Fruit fly (Drosophila melanogaster) whole organism, embryonic: ENCODE data around the gene CG6574.

Experiments
- ATbp ChIP-seq: fragments of 200-800 bp; sonication (Bioruptor generic); optimal IDR thresholded peaks from 2 replicates; lab custom pipeline; 2017; ENCODE audit warnings: missing biosample characterization, mild to moderate bottlenecking, missing genetic modification characterization, missing genetic modification reagents
- Atf-2 ChIP-seq: fragments of 200-800 bp; sonication (Bioruptor generic); optimal IDR thresholded peaks from 2 replicates; lab custom pipeline; 2016; ENCODE audit warnings: missing biosample characterization, missing genetic modification characterization
- CG10462 ChIP-seq: fragments of 200-800 bp; sonication (Bioruptor generic); optimal IDR thresholded peaks from 2 replicates; lab custom pipeline; 2016; ENCODE audit warnings: missing biosample characterization, missing genetic modification characterization
- CG10543 ChIP-seq: fragments of 200-800 bp; sonication (Bioruptor generic); optimal IDR thresholded peaks from 3 replicates; lab custom pipeline; 2017; ENCODE audit warnings: missing biosample characterization, mild to moderate bottlenecking, missing genetic modification characterization, moderate library complexity
- CG12659 ChIP-seq: fragments of 200-800 bp; sonication (Bioruptor generic); optimal IDR thresholded peaks from 3 replicates; lab custom pipeline; 2017; ENCODE audit warnings: mild to moderate bottlenecking, missing biosample characterization, missing genetic modification reagents, missing genetic modification characterization
- CG15011 ChIP-seq: fragments of 200-800 bp; sonication (Bioruptor generic); optimal IDR thresholded peaks from 3 replicates; lab custom pipeline; 2018; ENCODE audit warnings: missing biosample characterization, mild to moderate bottlenecking, missing genetic modification characterization
- CG16813 ChIP-seq: fragments of 200-800 bp; sonication (Bioruptor generic); IDR thresholded peaks from 3 replicates; pipeline ENCODE4 v1.3.6; 2022; ENCODE audit warnings: missing biosample characterization, missing genetic modification characterization; ENCODE audit not compliant: partially characterized antibody
- CG17328 ChIP-seq: fragments of 200-800 bp; sonication (Bioruptor generic); IDR thresholded peaks from 2 replicates; pipeline ENCODE4 v1.3.6; 2022; ENCODE audit warnings: missing biosample characterization, missing genetic modification characterization
- CG18476 ChIP-seq: fragments of 200-800 bp; sonication (Bioruptor generic); optimal IDR thresholded peaks from 2 replicates; lab custom pipeline; 2016; ENCODE audit warnings: missing biosample characterization, mild to moderate bottlenecking, missing genetic modification characterization
- CG3163 ChIP-seq: fragments of 200-800 bp; sonication (Bioruptor generic); optimal IDR thresholded peaks from 3 replicates; lab custom pipeline; 2016; ENCODE audit warnings: missing biosample characterization, missing genetic modification characterization
- CG32532 ChIP-seq: fragments of 200-800 bp; sonication (Bioruptor generic); IDR thresholded peaks from 2 replicates; pipeline ENCODE4 v1.3.6; 2022; ENCODE audit warnings: missing biosample characterization, missing genetic modification characterization
- CG34422 ChIP-seq: fragments of 200-800 bp; sonication (Bioruptor generic); IDR thresholded peaks from 3 replicates; pipeline ENCODE4 v1.3.6; 2022; ENCODE audit warnings: missing biosample characterization, missing genetic modification characterization
- CG6254 ChIP-seq: fragments of 200-800 bp; sonication (Bioruptor generic); optimal IDR thresholded peaks from 3 replicates; lab custom pipeline; 2017; ENCODE audit warnings: mild to moderate bottlenecking, missing biosample characterization, missing genetic modification reagents, missing genetic modification characterization
- CG6813 ChIP-seq: fragments of 200-800 bp; sonication (Bioruptor generic); optimal IDR thresholded peaks from 2 replicates; lab custom pipeline; 2017; ENCODE audit warnings: missing biosample characterization, missing genetic modification characterization, mild to moderate bottlenecking, moderate library complexity, missing genetic modification reagents
- CG7372 ChIP-seq: fragments of 200-800 bp; sonication (Bioruptor generic); IDR thresholded peaks from 2 replicates; pipeline ENCODE4 v1.3.6; 2022; ENCODE audit warnings: missing biosample characterization, missing genetic modification characterization
- Dbx ChIP-seq: fragments of 200-800 bp; sonication (Bioruptor generic); IDR thresholded peaks from 3 replicates; pipeline ENCODE4 v1.3.6; 2022; ENCODE audit warnings: missing biosample characterization, missing genetic modification characterization
- E2f1 ChIP-seq: fragments of 200-800 bp; sonication (Bioruptor generic); IDR thresholded peaks from 2 replicates; pipeline ENCODE4 v1.3.6; 2022; ENCODE audit warnings: missing biosample characterization, missing genetic modification characterization
- Elba2 ChIP-seq: fragments of 200-800 bp; sonication (Bioruptor generic); optimal IDR thresholded peaks from 3 replicates; lab custom pipeline; 2016; ENCODE audit warnings: missing biosample characterization, missing genetic modification characterization
- HmgD ChIP-seq: fragments of 200-800 bp; sonication (Bioruptor generic); optimal IDR thresholded peaks from 3 replicates; lab custom pipeline; 2016; ENCODE audit warnings: missing biosample characterization, missing genetic modification characterization
- Hsf ChIP-seq: fragments of 200-800 bp; sonication (Bioruptor generic); optimal IDR thresholded peaks from 3 replicates; lab custom pipeline; 2016; ENCODE audit warnings: missing biosample characterization, missing genetic modification characterization
- Jarid2 ChIP-seq: fragments of 200-800 bp; sonication (Bioruptor generic); optimal IDR thresholded peaks from 3 replicates; lab custom pipeline; 2017; ENCODE audit warnings: mild to moderate bottlenecking, missing biosample characterization, missing genetic modification reagents, missing genetic modification characterization
- Nf-YA ChIP-seq: fragments of 200-800 bp; sonication (Bioruptor generic); IDR thresholded peaks from 2 replicates; pipeline ENCODE4 v1.3.6; 2022; ENCODE audit warnings: missing biosample characterization, missing genetic modification characterization
- NfI ChIP-seq: fragments of 200-800 bp; sonication (Bioruptor generic); optimal IDR thresholded peaks from 3 replicates; lab custom pipeline; 2018; ENCODE audit warnings: missing biosample characterization, mild to moderate bottlenecking, missing genetic modification characterization, moderate library complexity
- Oaz ChIP-seq: fragments of 200-800 bp; sonication (Bioruptor generic); IDR thresholded peaks from 2 replicates; pipeline ENCODE4 v1.3.6; 2022; ENCODE audit warnings: missing biosample characterization, missing genetic modification characterization
- Optix ChIP-seq: fragments of 200-800 bp; sonication (Bioruptor generic); IDR thresholded peaks from 3 replicates; pipeline ENCODE4 v1.3.6; 2022; ENCODE audit warnings: missing biosample characterization, missing genetic modification characterization
- Taf1 ChIP-seq: fragments of 200-800 bp; sonication (Bioruptor generic); IDR thresholded peaks from 2 replicates; pipeline ENCODE4 v1.3.6; 2022; ENCODE audit warnings: missing biosample characterization, missing genetic modification characterization
- danr ChIP-seq: fragments of 200-800 bp; sonication (Bioruptor generic); IDR thresholded peaks from 2 replicates; pipeline ENCODE4 v1.3.6; 2022; ENCODE audit warnings: missing biosample characterization, missing genetic modification characterization
- dpn ChIP-seq, 2 experiments: fragments of 200-800 bp; sonication (Bioruptor generic); optimal IDR thresholded peaks; 3 replicates each; lab custom pipeline; 2016; ENCODE audit warnings: missing biosample characterization in 2 of 2, missing genetic modification characterization in 2 of 2
- emc ChIP-seq: fragments of 200-800 bp; sonication (Bioruptor generic); optimal IDR thresholded peaks from 2 replicates; lab custom pipeline; 2016; ENCODE audit warnings: missing biosample characterization, missing genetic modification characterization
- fd3F ChIP-seq: fragments of 200-800 bp; sonication (Bioruptor generic); optimal IDR thresholded peaks from 2 replicates; lab custom pipeline; 2018; ENCODE audit warnings: missing biosample characterization, mild to moderate bottlenecking, missing genetic modification characterization, moderate library complexity
- fd96Cb ChIP-seq: fragments of 200-800 bp; sonication (Bioruptor generic); optimal IDR thresholded peaks from 2 replicates; lab custom pipeline; 2018; ENCODE audit warnings: missing biosample characterization, mild to moderate bottlenecking, missing genetic modification characterization, moderate library complexity
- gem ChIP-seq: fragments of 200-800 bp; sonication (Bioruptor generic); optimal IDR thresholded peaks from 2 replicates; lab custom pipeline; 2019; ENCODE audit warnings: missing biosample characterization, mild to moderate bottlenecking, missing genetic modification characterization, moderate library complexity
- ham ChIP-seq: fragments of 200-800 bp; sonication (Bioruptor generic); IDR thresholded peaks from 2 replicates; pipeline ENCODE4 v1.3.6; 2022; ENCODE audit warnings: missing biosample characterization, missing genetic modification characterization
- hkb ChIP-seq, 2 experiments: fragments of 200-800 bp in 1 of 2; fragments of >200 bp in 1 of 2; sonication (Bioruptor generic) in 1 of 2; IDR thresholded peaks in 1 of 2; optimal IDR thresholded peaks in 1 of 2; 2 replicates each; pipeline versions ENCODE4 v1.3.6 to Lab custom; 2017 to 2022; ENCODE audit warnings: missing biosample characterization in 1 of 2, missing genetic modification characterization in 1 of 2
- hth ChIP-seq: fragments of >200 bp; optimal IDR thresholded peaks from 2 replicates; lab custom pipeline; 2017; ENCODE audit warnings: inconsistent platforms
- inv ChIP-seq: fragments of 200-800 bp; sonication (Bioruptor generic); IDR thresholded peaks from 2 replicates; pipeline ENCODE4 v1.3.6; 2022; ENCODE audit warnings: missing biosample characterization, missing genetic modification characterization; ENCODE audit not compliant: partially characterized antibody
- lilli ChIP-seq: fragments of 200-800 bp; sonication (Bioruptor generic); optimal IDR thresholded peaks from 3 replicates; lab custom pipeline; 2016; ENCODE audit warnings: missing biosample characterization, missing genetic modification characterization
- lov ChIP-seq, 2 experiments: fragments of 200-800 bp in 1 of 2; fragments of >200 bp in 1 of 2; sonication (Bioruptor generic) in 1 of 2; IDR thresholded peaks in 1 of 2; optimal IDR thresholded peaks in 1 of 2; 2 replicates in 1 of 2; 3 replicates in 1 of 2; pipeline versions ENCODE4 v1.3.6 to Lab custom; 2017 to 2022; ENCODE audit warnings: missing biosample characterization in 1 of 2, missing genetic modification characterization in 1 of 2
- mam ChIP-seq: fragments of 200-800 bp; sonication (Bioruptor generic); optimal IDR thresholded peaks from 3 replicates; lab custom pipeline; 2016; ENCODE audit warnings: missing biosample characterization, missing genetic modification characterization
- nmo ChIP-seq: fragments of 200-800 bp; sonication (Bioruptor generic); optimal IDR thresholded peaks from 2 replicates; lab custom pipeline; 2018; ENCODE audit warnings: missing biosample characterization, mild to moderate bottlenecking, missing genetic modification characterization, moderate library complexity
- odd ChIP-seq: fragments of 200-800 bp; sonication (Bioruptor generic); optimal IDR thresholded peaks from 2 replicates; lab custom pipeline; 2017; ENCODE audit warnings: missing biosample characterization, mild to moderate bottlenecking, missing genetic modification characterization
- so ChIP-seq: fragments of 200-800 bp; sonication (Bioruptor generic); IDR thresholded peaks from 3 replicates; pipeline ENCODE4 v1.3.6; 2022; ENCODE audit warnings: missing biosample characterization, missing genetic modification characterization
- sr ChIP-seq: fragments of 200-800 bp; sonication (Bioruptor generic); IDR thresholded peaks from 3 replicates; pipeline ENCODE4 v1.3.6; 2022; ENCODE audit warnings: missing biosample characterization, missing genetic modification characterization
- ssp ChIP-seq: fragments of 200-800 bp; sonication (Bioruptor generic); IDR thresholded peaks from 2 replicates; pipeline ENCODE4 v1.3.6; 2022; ENCODE audit warnings: missing biosample characterization, missing genetic modification characterization
- twi ChIP-seq: fragments of 200-800 bp; optimal IDR thresholded peaks from 2 replicates; lab custom pipeline; 2019; ENCODE audit warnings: missing biosample characterization, mild to moderate bottlenecking, missing genetic modification characterization, moderate library complexity
- usp ChIP-seq: fragments of >200 bp; optimal IDR thresholded peaks from 2 replicates; lab custom pipeline; 2017; ENCODE audit warnings: missing biosample characterization, missing genetic modification characterization
- vnd ChIP-seq: fragments of 200-800 bp; sonication (Bioruptor generic); IDR thresholded peaks from 3 replicates; pipeline ENCODE4 v1.3.6; 2022; ENCODE audit warnings: missing biosample characterization, missing genetic modification characterization; ENCODE audit not compliant: partially characterized antibody
- z ChIP-seq: fragments of 200-800 bp; sonication (Bioruptor generic); IDR thresholded peaks from 3 replicates; pipeline ENCODE4 v1.3.6; 2022; ENCODE audit warnings: missing biosample characterization, missing genetic modification characterization
- zfh2 ChIP-seq: fragments of 200-800 bp; sonication (Bioruptor generic); optimal IDR thresholded peaks from 2 replicates; lab custom pipeline; 2016; ENCODE audit warnings: missing biosample characterization, missing genetic modification characterization

CG6574 gene

dm6 chr3R:10884031-10884677, 21.4 kb upstream of the CG6574 start (continued):
- peak; percentile 7 for TF ChIP-seq zfh2 (GFP tag; lab: Kevin White, UChicago)
- no peak for TF ChIP-seq CG10462 (GFP tag; lab: Kevin White, UChicago)
- no peak for TF ChIP-seq HmgD (GFP tag; lab: Kevin White, UChicago)
- TF ChIP-seq CG12659: peak; percentile 65
- TF ChIP-seq Oaz: peak; percentile 58
- peak; percentile 52 for TF ChIP-seq CG17328
- 0 out of 3 replicates have a peak, but pooled peaks have one; percentile 12 for TF ChIP-seq sr
- no peak for TF ChIP-seq CG16813 (GFP tag; lab: Robert Waterston, UW)
- no peak for TF ChIP-seq CG3163 (GFP tag; lab: Kevin White, UChicago)
- TF ChIP-seq danr: peak; percentile 74
- TF ChIP-seq dpn (GFP tag; optimal IDR thresholded peaks at IDR 0.05; lab: Kevin White, UChicago): peak; percentile 6 to 34
- TF ChIP-seq Taf1: peak; percentile 69
- TF ChIP-seq NfI (GFP tag; lab: Kevin White, UChicago): peak; percentile 61
- TF ChIP-seq CG32532 (GFP tag; lab: Robert Waterston, UW): peak; percentile 94
- no peak for TF ChIP-seq inv
- peak; percentile 60; the same call in 1 of the 3 replicates for TF ChIP-seq so
- peak; percentile 1 for TF ChIP-seq twi (tag; lab: Kevin White, UChicago)
- no peak for TF ChIP-seq Elba2 (GFP tag; lab: Kevin White, UChicago)
- TF ChIP-seq Atf-2 (GFP tag; lab: Kevin White, UChicago): no peak
- no peak for TF ChIP-seq z
- no peak for TF ChIP-seq hth (lab: Kevin White, UChicago)
- TF ChIP-seq E2f1 (GFP tag; lab: Robert Waterston, UW): peak; percentile 79
- TF ChIP-seq fd3F (GFP tag; lab: Kevin White, UChicago): peak; percentile 63
- TF ChIP-seq CG6813 (GFP tag; lab: Kevin White, UChicago): peak; percentile 56
- TF ChIP-seq hkb (optimal IDR thresholded peaks at IDR 0.05; lab: Kevin White, UChicago): no peak
- peak; percentile 91 for TF ChIP-seq hkb (GFP tag; IDR thresholded peaks at IDR 0.05; lab: Robert Waterston, UW)
- TF ChIP-seq ham (GFP tag; lab: Robert Waterston, UW): no peak
- peak; percentile 45 for TF ChIP-seq odd (GFP tag; lab: Kevin White, UChicago)
- peak; percentile 78 for TF ChIP-seq nmo (GFP tag; lab: Kevin White, UChicago)
- peak; percentile 23 for TF ChIP-seq CG10543 (GFP tag; lab: Kevin White, UChicago)
- peak; percentile 15 for TF ChIP-seq Hsf (GFP tag; lab: Kevin White, UChicago)
- peak; percentile 89 for TF ChIP-seq CG34422 (GFP tag; lab: Robert Waterston, UW)
- peak; percentile 16 for TF ChIP-seq CG18476
- TF ChIP-seq usp (GFP tag; lab: Kevin White, UChicago): no peak
- TF ChIP-seq emc (GFP tag; lab: Kevin White, UChicago): no peak
- TF ChIP-seq mam (GFP tag; lab: Kevin White, UChicago): peak; percentile 48
- TF ChIP-seq Nf-YA (GFP tag; lab: Robert Waterston, UW): 0 out of 2 replicates have a peak, but pooled peaks have one; percentile 32
- TF ChIP-seq fd96Cb (tag; lab: Kevin White, UChicago): peak; percentile 58
- TF ChIP-seq CG7372: peak; percentile 74
- TF ChIP-seq CG15011 (GFP tag; lab: Kevin White, UChicago): peak; percentile 60
- peak; percentile 44 for TF ChIP-seq CG6254 (GFP tag; lab: Kevin White, UChicago)
- TF ChIP-seq Optix (GFP tag; lab: Robert Waterston, UW): peak; percentile 60; the same call in 1 of the 3 replicates
- peak; percentile 83 for TF ChIP-seq gem (tag; lab: Kevin White, UChicago)
- peak; percentile 82; the same call in 2 of the 3 replicates for TF ChIP-seq Dbx (GFP tag; lab: Robert Waterston, UW)
- TF ChIP-seq Jarid2: peak; percentile 22
- peak; percentile 44 for TF ChIP-seq ssp (GFP tag; lab: Robert Waterston, UW)
- TF ChIP-seq lilli (GFP tag; lab: Kevin White, UChicago): peak; percentile 53
- TF ChIP-seq lov (optimal IDR thresholded peaks at IDR 0.05; lab: Kevin White, UChicago): no peak
- peak; percentile 72; the same call in 2 of the 3 replicates for TF ChIP-seq lov (GFP tag; IDR thresholded peaks at IDR 0.05; lab: Robert Waterston, UW)
- TF ChIP-seq vnd (GFP tag; lab: Robert Waterston, UW): no peak
- TF ChIP-seq ATbp (GFP tag; lab: Kevin White, UChicago): peak; percentile 46
